Worm (Caenorhabditis elegans) whole organism, mixed stage, embryonic: ENCODE results near the gene dpf-4.

Source experiments
- bed-3 ChIP-seq: fragments of 200-800 bp; sonication (Bioruptor generic); optimal IDR thresholded peaks from 3 replicates; lab custom pipeline; 2018; ENCODE audit warnings: mild to moderate bottlenecking, missing genetic modification characterization, moderate library complexity, missing compliant biosample characterization
- blmp-1 ChIP-seq: fragments of 150-350 bp; optimal IDR thresholded peaks from 2 replicates; lab custom pipeline; 2014; ENCODE audit warnings: missing biosample characterization, missing genetic modification characterization
- ceh-39 ChIP-seq: fragments of 150-350 bp; optimal IDR thresholded peaks from 2 replicates; lab custom pipeline; 2014; ENCODE audit warnings: missing biosample characterization, missing genetic modification characterization
- ces-1 ChIP-seq: fragments of 150-350 bp; optimal IDR thresholded peaks from 2 replicates; lab custom pipeline; 2014; ENCODE audit warnings: missing biosample characterization, missing genetic modification reagents, missing genetic modification characterization
- cnd-1 ChIP-seq: fragments of 200-800 bp; sonication (Bioruptor generic); optimal IDR thresholded peaks from 2 replicates; lab custom pipeline; 2018; ENCODE audit warnings: mild to moderate bottlenecking, missing genetic modification characterization, missing compliant biosample characterization
- drap-1 ChIP-seq: fragments of 200-800 bp; sonication (Bioruptor generic); optimal IDR thresholded peaks from 3 replicates; lab custom pipeline; 2018; ENCODE audit warnings: mild to moderate bottlenecking, missing genetic modification characterization, missing compliant biosample characterization
- elt-1 ChIP-seq: sonication (generic microtip); optimal IDR thresholded peaks from 2 replicates; lab custom pipeline; 2017; ENCODE audit warnings: missing genetic modification characterization, mild to moderate bottlenecking, missing compliant biosample characterization, antibody characterized with exemption, moderate library complexity, borderline replicate concordance; ENCODE audit not compliant: insufficient read depth
- elt-3 ChIP-seq: fragments of 150-350 bp; optimal IDR thresholded peaks from 2 replicates; lab custom pipeline; 2014; ENCODE audit warnings: missing biosample characterization, missing genetic modification characterization
- flh-1 ChIP-seq: fragments of 200-800 bp; sonication (Bioruptor generic); optimal IDR thresholded peaks from 2 replicates; lab custom pipeline; 2018; ENCODE audit warnings: mild to moderate bottlenecking, missing genetic modification characterization, moderate library complexity, missing compliant biosample characterization
- ham-2 ChIP-seq: fragments of 200-800 bp; sonication (Bioruptor generic); optimal IDR thresholded peaks from 2 replicates; lab custom pipeline; 2018; ENCODE audit warnings: mild to moderate bottlenecking, missing genetic modification characterization, missing compliant biosample characterization
- hlh-1 ChIP-seq: fragments of 150-350 bp; optimal IDR thresholded peaks from 2 replicates; lab custom pipeline; 2014; ENCODE audit warnings: missing biosample characterization, missing genetic modification reagents, missing genetic modification characterization
- lin-13 ChIP-seq: fragments of 150-350 bp; optimal IDR thresholded peaks from 2 replicates; lab custom pipeline; 2014; ENCODE audit warnings: missing biosample characterization, missing genetic modification characterization
- lin-32 ChIP-seq: fragments of 200-800 bp; sonication (Bioruptor generic); optimal IDR thresholded peaks from 2 replicates; lab custom pipeline; 2018; ENCODE audit warnings: mild to moderate bottlenecking, missing genetic modification characterization, missing compliant biosample characterization
- mab-5 ChIP-seq: fragments of 150-350 bp; optimal IDR thresholded peaks from 2 replicates; lab custom pipeline; 2014; ENCODE audit warnings: missing biosample characterization, missing genetic modification characterization
- mep-1 ChIP-seq: fragments of 150-350 bp; optimal IDR thresholded peaks from 2 replicates; lab custom pipeline; 2017; ENCODE audit warnings: missing biosample characterization, missing genetic modification reagents, missing genetic modification characterization, inconsistent platforms
- nhr-12 ChIP-seq: fragments of 150-350 bp; optimal IDR thresholded peaks from 2 replicates; lab custom pipeline; 2014; ENCODE audit warnings: missing biosample characterization, missing genetic modification characterization
- nhr-2 ChIP-seq: fragments of 150-350 bp; optimal IDR thresholded peaks from 2 replicates; lab custom pipeline; 2014; ENCODE audit warnings: missing biosample characterization, missing genetic modification characterization
- nhr-28 ChIP-seq: fragments of 150-350 bp; optimal IDR thresholded peaks from 2 replicates; lab custom pipeline; 2014; ENCODE audit warnings: missing biosample characterization, missing genetic modification characterization
- nhr-76 ChIP-seq: sonication (generic microtip); optimal IDR thresholded peaks from 2 replicates; lab custom pipeline; 2017; ENCODE audit warnings: missing biosample characterization, missing genetic modification characterization
- sem-2 ChIP-seq: fragments of 200-800 bp; sonication (Bioruptor generic); optimal IDR thresholded peaks from 2 replicates; lab custom pipeline; 2018; ENCODE audit warnings: mild to moderate bottlenecking, missing genetic modification characterization, missing compliant biosample characterization
- snpc-4 ChIP-seq: fragments of 150-350 bp; optimal IDR thresholded peaks from 2 replicates; lab custom pipeline; 2014; ENCODE audit warnings: missing biosample characterization, missing genetic modification characterization
- unc-120 ChIP-seq: sonication (generic microtip); optimal IDR thresholded peaks from 2 replicates; lab custom pipeline; 2017; ENCODE audit warnings: missing genetic modification characterization, missing compliant biosample characterization; ENCODE audit not compliant: poor library complexity, severe bottlenecking
- unc-39 ChIP-seq: fragments of 150-350 bp; optimal IDR thresholded peaks from 2 replicates; lab custom pipeline; 2014; ENCODE audit warnings: missing biosample characterization, missing genetic modification characterization
- unc-62 ChIP-seq: fragments of 150-350 bp; optimal IDR thresholded peaks from 2 replicates; lab custom pipeline; 2014; ENCODE audit warnings: missing biosample characterization, missing genetic modification reagents, missing genetic modification characterization
- ztf-11 ChIP-seq: fragments of 150-350 bp; optimal IDR thresholded peaks from 2 replicates; lab custom pipeline; 2014; ENCODE audit warnings: missing biosample characterization, missing genetic modification characterization

Gene dpf-4

DNA sequence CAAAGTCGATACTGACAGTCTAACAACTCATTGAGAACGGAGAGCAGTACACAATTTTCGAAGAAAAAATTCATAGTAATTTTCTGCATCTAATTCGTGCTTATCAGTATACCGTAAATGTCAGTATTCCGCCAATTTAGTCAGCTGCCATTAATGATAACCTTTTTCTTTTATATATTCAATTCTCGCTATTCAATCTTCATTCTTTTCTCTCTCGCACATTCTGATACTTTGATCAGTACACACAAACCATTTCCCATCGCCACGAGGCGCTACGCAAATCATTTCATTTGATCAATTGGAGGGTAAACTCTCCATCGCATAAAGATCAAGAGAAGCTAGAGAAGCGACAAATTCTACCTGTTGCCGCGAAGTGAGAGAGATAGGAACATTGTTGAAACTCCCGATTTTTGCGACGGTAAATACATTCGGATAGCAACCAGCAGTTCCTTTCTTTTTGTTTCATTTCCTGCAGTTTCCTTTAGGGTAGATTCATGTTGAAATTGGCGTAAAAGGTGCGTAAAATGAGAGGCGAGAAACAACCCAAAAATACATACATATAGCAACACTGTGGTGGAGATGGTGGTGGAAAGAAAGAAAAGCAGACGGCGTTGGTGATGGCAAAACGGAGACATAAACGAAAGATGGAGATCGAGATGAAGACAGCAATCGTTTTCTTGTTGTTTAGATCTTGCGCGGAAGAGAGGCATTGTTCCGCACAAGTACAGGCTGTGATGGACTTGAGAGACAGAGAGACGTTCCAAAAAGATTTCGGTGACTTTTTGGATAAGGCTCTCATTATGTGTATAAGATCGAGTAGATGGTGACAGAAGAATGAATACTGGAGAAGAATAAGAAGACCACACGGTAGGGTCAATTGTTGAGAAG, 20.7 kb upstream of the dpf-4 start:
- TF ChIP-seq elt-3 = peak; percentile 15
- peak; percentile 26 for TF ChIP-seq mep-1 (tag; lab: Kevin White, UChicago)
- TF ChIP-seq ham-2 = peak; percentile 48
- no peak for TF ChIP-seq nhr-2
- no peak for TF ChIP-seq unc-62
- no peak for TF ChIP-seq ceh-39 (tag; lab: Kevin White, UChicago)
- TF ChIP-seq elt-1 (tag; lab: Kevin White, UChicago) = peak; percentile 95

DNA sequence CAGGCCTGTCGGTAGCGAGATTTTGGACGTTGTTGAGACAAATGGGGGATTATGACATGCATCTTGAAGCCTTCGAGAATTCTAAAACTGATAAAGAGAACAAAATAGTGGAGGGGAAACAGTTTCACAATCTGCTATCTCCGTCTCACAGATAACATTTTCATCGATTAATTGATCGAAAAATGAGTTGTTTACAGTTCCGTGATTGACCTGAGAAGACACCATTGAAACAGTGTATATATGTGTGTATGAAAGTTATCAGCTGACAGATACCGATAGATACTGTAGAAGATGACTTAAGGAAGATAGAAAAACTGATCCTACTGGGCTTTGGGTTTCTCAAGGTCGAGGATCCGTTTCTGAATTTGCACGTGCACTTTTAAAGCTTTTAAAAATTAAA, 20.0 kb upstream of the dpf-4 start:
- TF ChIP-seq elt-3 (peak; percentile 32), bed-3 (GFP tag; lab: Kevin White, UChicago) (no peak)

DNA sequence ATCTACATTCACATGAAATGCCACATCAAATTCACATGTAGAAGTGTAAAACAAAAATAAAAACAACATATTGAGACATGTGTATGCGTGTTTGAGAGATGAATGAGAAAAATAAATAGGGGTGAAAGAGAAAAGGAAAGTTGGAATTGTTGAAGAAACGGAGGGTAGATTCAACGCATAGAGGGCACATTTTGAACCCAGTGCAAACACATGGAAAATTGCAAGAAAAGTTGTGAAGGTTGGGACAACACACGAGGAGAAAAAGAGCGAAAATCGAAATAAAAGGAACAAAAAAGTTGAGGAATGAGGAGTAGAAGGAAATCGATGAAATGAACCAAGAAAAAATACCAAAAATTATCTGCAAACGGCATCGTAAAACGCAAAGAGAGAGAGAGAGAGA, 19.5 kb upstream of the dpf-4 start:
- no peak for TF ChIP-seq flh-1 (GFP tag; lab: Kevin White, UChicago)
- TF ChIP-seq snpc-4 (tag; lab: Kevin White, UChicago) = no peak
- TF ChIP-seq mep-1 (tag; lab: Kevin White, UChicago) = no peak
- no peak for TF ChIP-seq sem-2
- no peak for TF ChIP-seq ces-1 (GFP tag; lab: Kevin White, UChicago)
- no peak for TF ChIP-seq unc-120
- TF ChIP-seq lin-32 (GFP tag; lab: Kevin White, UChicago) = no peak
- TF ChIP-seq lin-13 = no peak
- TF ChIP-seq blmp-1 = no peak
- no peak for TF ChIP-seq nhr-2
- no peak for TF ChIP-seq unc-62
- no peak for TF ChIP-seq mab-5 (tag; lab: Kevin White, UChicago)
- no peak for TF ChIP-seq bed-3 (GFP tag; lab: Kevin White, UChicago)
- TF ChIP-seq nhr-12 (tag; lab: Kevin White, UChicago) = no peak
- TF ChIP-seq ham-2 = no peak
- no peak for TF ChIP-seq ceh-39 (tag; lab: Kevin White, UChicago)
- no peak for TF ChIP-seq nhr-76 (tag; lab: Kevin White, UChicago)
- TF ChIP-seq unc-39 (tag; lab: Kevin White, UChicago) = no peak
- no peak for TF ChIP-seq nhr-28 (tag; lab: Kevin White, UChicago)

DNA sequence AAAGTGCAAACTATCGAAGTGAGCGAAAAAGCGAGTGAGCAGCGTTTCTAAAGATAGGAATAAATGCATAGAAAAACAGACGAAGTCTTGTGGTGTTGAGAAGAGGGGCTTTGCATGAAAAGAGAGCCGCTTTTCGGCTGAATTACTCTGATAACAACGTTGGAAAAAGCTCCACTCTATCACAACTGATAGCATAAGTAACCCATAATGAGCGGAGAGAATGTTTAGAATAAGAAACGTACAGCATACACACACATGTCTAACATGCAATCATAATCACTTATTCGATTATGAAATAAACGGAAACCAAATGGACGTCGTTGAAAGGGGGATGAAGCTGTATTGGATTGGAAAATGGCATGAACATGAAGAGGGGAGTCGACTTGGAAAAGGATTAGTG, 18.8 kb upstream of the dpf-4 start:
- TF ChIP-seq unc-39 (tag; lab: Kevin White, UChicago) (no peak), lin-13 (no peak), ces-1 (GFP tag; lab: Kevin White, UChicago) (peak; percentile 27), nhr-76 (tag; lab: Kevin White, UChicago) (no peak)

DNA sequence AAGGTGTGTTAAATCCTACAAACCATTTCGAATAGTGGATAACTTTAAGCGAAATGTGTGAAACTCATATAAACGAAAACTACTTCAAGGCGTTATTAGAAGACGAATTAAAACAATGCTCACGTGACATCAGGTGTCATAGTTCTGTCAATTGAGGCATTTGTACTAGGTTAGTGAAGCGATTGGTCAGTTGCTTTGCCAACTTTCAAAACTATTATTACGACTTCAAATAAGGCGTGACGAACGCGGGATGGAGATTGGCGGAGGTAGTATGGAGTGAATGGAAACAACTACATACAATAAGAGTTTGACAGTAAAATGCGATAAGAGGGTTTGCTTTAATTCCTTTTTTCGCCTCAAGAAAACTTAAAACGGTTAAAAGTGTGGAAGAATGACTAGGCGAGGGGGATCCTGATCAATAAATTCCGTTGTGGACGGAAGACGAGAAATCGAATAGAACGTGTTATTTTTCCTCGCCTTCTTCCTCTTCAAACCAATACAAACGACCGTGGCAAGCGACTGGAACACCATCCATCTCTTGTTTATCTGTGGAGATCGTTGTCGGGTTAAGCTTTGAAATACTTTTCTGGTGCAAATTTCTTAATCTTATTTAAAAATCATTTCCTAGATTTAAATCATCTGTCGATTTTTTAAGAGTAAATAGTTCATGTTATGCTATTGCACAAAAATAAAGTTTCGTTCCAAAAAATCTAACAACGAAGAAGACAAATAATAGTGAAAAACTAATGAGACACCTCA, 18.1 kb upstream of the dpf-4 start:
- no peak for TF ChIP-seq hlh-1 (tag; lab: Kevin White, UChicago)
- no peak for TF ChIP-seq lin-32 (GFP tag; lab: Kevin White, UChicago)
- TF ChIP-seq cnd-1 (tag; lab: Kevin White, UChicago) = no peak
- no peak for TF ChIP-seq ztf-11
- TF ChIP-seq nhr-28 (tag; lab: Kevin White, UChicago) = no peak
- TF ChIP-seq sem-2 = no peak
- TF ChIP-seq drap-1 (GFP tag; lab: Kevin White, UChicago) = no peak
- TF ChIP-seq bed-3 (GFP tag; lab: Kevin White, UChicago) = no peak
- no peak for TF ChIP-seq nhr-12 (tag; lab: Kevin White, UChicago)

DNA sequence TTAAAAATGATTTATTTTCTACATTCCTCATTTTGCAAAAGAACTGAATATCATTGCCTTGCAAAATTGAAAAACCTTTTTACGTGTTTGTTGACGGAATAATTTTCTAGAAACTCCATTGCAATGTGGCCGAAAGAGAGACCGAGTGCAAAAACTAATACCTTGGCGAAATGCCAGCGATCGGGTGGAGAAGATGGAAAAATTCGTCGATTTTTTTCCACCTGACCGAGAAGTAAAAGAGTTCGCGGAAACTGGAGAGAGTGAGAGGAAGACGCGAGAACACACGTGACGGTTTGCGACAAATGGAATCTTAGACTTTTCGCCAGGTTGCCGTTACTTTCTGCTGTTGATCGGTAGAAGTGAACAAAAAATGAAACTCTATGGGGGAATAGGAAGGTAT, 17.4 kb upstream of the dpf-4 start:
- TF ChIP-seq nhr-76 (tag; lab: Kevin White, UChicago) = no peak

DNA sequence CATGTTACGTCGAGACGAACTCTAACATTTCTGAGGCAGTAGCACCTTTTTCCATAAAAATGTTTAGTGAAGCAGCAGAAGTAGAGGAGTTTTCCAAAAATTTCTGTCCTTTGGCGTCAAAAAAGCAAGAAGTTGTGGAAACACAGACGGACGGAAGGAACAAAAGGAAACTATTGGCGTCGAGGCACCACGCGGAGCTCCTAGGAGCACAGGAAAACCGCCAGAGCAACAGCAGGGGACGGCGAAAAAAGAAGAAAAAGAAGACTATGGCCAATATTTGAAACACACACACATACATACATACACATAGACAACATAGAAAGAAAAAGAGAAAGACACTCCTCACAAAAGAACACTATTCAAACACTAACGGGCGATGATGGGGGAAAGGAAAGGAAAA, 16.2 kb upstream of the dpf-4 start:
- TF ChIP-seq bed-3 (GFP tag; lab: Kevin White, UChicago) (no peak), elt-1 (tag; lab: Kevin White, UChicago) (no peak)
- TF ChIP-seq, all 35 proteins: peak for 0
